Fruit fly (Drosophila melanogaster) whole organism, embryonic: Measurements from ENCODE around the gene CheA29a.

Source experiments
- Antp ChIP-seq: fragments of 200-800 bp; sonication (Bioruptor generic); optimal IDR thresholded peaks from 3 replicates; lab custom pipeline; 2016; ENCODE audit warnings: missing biosample characterization, missing genetic modification characterization
- CG10147 ChIP-seq: fragments of 200-800 bp; sonication (Bioruptor generic); optimal IDR thresholded peaks from 2 replicates; lab custom pipeline; 2019; ENCODE audit warnings: missing biosample characterization, mild to moderate bottlenecking, missing genetic modification characterization, moderate library complexity
- CG11398 ChIP-seq: fragments of 200-800 bp; sonication (Bioruptor generic); optimal IDR thresholded peaks from 2 replicates; lab custom pipeline; 2016; ENCODE audit warnings: missing biosample characterization, missing genetic modification characterization
- CG12299 ChIP-seq: fragments of 200-800 bp; sonication (Bioruptor generic); optimal IDR thresholded peaks from 2 replicates; lab custom pipeline; 2018; ENCODE audit warnings: missing biosample characterization, mild to moderate bottlenecking, missing genetic modification characterization
- CG12391 ChIP-seq: fragments of 200-800 bp; sonication (Bioruptor generic); optimal IDR thresholded peaks from 3 replicates; lab custom pipeline; 2018; ENCODE audit warnings: missing biosample characterization, mild to moderate bottlenecking, missing genetic modification characterization, moderate library complexity
- CG12659 ChIP-seq: fragments of 200-800 bp; sonication (Bioruptor generic); optimal IDR thresholded peaks from 3 replicates; lab custom pipeline; 2017; ENCODE audit warnings: mild to moderate bottlenecking, missing biosample characterization, missing genetic modification reagents, missing genetic modification characterization
- CG13123 ChIP-seq: fragments of 200-800 bp; sonication (Bioruptor generic); optimal IDR thresholded peaks from 2 replicates; lab custom pipeline; 2016; ENCODE audit warnings: missing biosample characterization, missing genetic modification characterization
- CG13287 ChIP-seq: fragments of 200-800 bp; sonication (Bioruptor generic); IDR thresholded peaks from 2 replicates; pipeline ENCODE4 v1.3.6; 2022; ENCODE audit warnings: missing biosample characterization, missing genetic modification characterization; ENCODE audit not compliant: partially characterized antibody
- CG13775 ChIP-seq: fragments of 200-800 bp; sonication (Bioruptor generic); optimal IDR thresholded peaks from 3 replicates; lab custom pipeline; 2017; ENCODE audit warnings: missing biosample characterization, mild to moderate bottlenecking, missing genetic modification characterization
- CG14860 ChIP-seq: fragments of 200-800 bp; sonication (Bioruptor generic); IDR thresholded peaks from 3 replicates; pipeline ENCODE4 v1.3.6; 2022; ENCODE audit warnings: missing biosample characterization, missing genetic modification characterization; ENCODE audit not compliant: partially characterized antibody
- CG15601 ChIP-seq: fragments of 200-800 bp; sonication (Bioruptor generic); optimal IDR thresholded peaks from 3 replicates; lab custom pipeline; 2019; ENCODE audit warnings: missing biosample characterization, mild to moderate bottlenecking, missing genetic modification characterization, moderate library complexity
- CG1603 ChIP-seq: fragments of 200-800 bp; sonication (Bioruptor generic); optimal IDR thresholded peaks from 2 replicates; lab custom pipeline; 2019; ENCODE audit warnings: missing biosample characterization, mild to moderate bottlenecking, missing genetic modification characterization, moderate library complexity
- CG16813 ChIP-seq: fragments of 200-800 bp; sonication (Bioruptor generic); IDR thresholded peaks from 3 replicates; pipeline ENCODE4 v1.3.6; 2022; ENCODE audit warnings: missing biosample characterization, missing genetic modification characterization; ENCODE audit not compliant: partially characterized antibody
- CG1832 ChIP-seq: fragments of 200-800 bp; sonication (Bioruptor generic); optimal IDR thresholded peaks from 2 replicates; lab custom pipeline; 2017; ENCODE audit warnings: missing biosample characterization, mild to moderate bottlenecking, missing genetic modification characterization, inconsistent platforms
- CG18599 ChIP-seq: fragments of 200-800 bp; sonication (Bioruptor generic); optimal IDR thresholded peaks from 3 replicates; lab custom pipeline; 2017; ENCODE audit warnings: missing biosample characterization, missing genetic modification characterization, mild to moderate bottlenecking, moderate library complexity, missing genetic modification reagents
- CG18764 ChIP-seq: fragments of 200-800 bp; sonication (Bioruptor generic); optimal IDR thresholded peaks from 3 replicates; lab custom pipeline; 2016; ENCODE audit warnings: missing biosample characterization, missing genetic modification characterization
- CG34422 ChIP-seq: fragments of 200-800 bp; sonication (Bioruptor generic); IDR thresholded peaks from 3 replicates; pipeline ENCODE4 v1.3.6; 2022; ENCODE audit warnings: missing biosample characterization, missing genetic modification characterization
- CG4282 ChIP-seq: fragments of 200-800 bp; sonication (Bioruptor generic); optimal IDR thresholded peaks from 2 replicates; lab custom pipeline; 2016; ENCODE audit warnings: missing biosample characterization, missing genetic modification characterization
- CG4424 ChIP-seq: fragments of 200-800 bp; sonication (Bioruptor generic); optimal IDR thresholded peaks from 3 replicates; lab custom pipeline; 2016; ENCODE audit warnings: missing biosample characterization, missing genetic modification characterization
- CG4820 ChIP-seq: fragments of 200-800 bp; sonication (Bioruptor generic); optimal IDR thresholded peaks from 3 replicates; lab custom pipeline; 2016; ENCODE audit warnings: missing biosample characterization, missing genetic modification characterization
- CG5953 ChIP-seq: fragments of 200-800 bp; sonication (Bioruptor generic); IDR thresholded peaks from 2 replicates; pipeline ENCODE4 v1.3.6; 2022; ENCODE audit warnings: missing biosample characterization, missing genetic modification characterization
- CG7556 ChIP-seq: fragments of 200-800 bp; sonication (Bioruptor generic); optimal IDR thresholded peaks from 2 replicates; lab custom pipeline; 2017; ENCODE audit warnings: missing biosample characterization, mild to moderate bottlenecking, missing genetic modification characterization
- CTCF ChIP-seq: fragments of 200-800 bp; sonication (Bioruptor generic); optimal IDR thresholded peaks from 2 replicates; lab custom pipeline; 2017; ENCODE audit warnings: missing biosample characterization, mild to moderate bottlenecking, missing genetic modification characterization, moderate library complexity
- Fer3 ChIP-seq: fragments of 200-800 bp; sonication (Bioruptor generic); optimal IDR thresholded peaks from 2 replicates; lab custom pipeline; 2018; ENCODE audit warnings: missing biosample characterization, mild to moderate bottlenecking, missing genetic modification characterization, moderate library complexity
- HLH4C ChIP-seq: fragments of 200-800 bp; sonication (Bioruptor generic); IDR thresholded peaks from 3 replicates; pipeline ENCODE4 v1.3.6; 2022; ENCODE audit warnings: missing biosample characterization, missing genetic modification characterization; ENCODE audit not compliant: partially characterized antibody
- Hr78 ChIP-seq, 2 experiments: fragments of 200-800 bp in 1 of 2; fragments of >200 bp in 1 of 2; sonication (Bioruptor generic) in 1 of 2; optimal IDR thresholded peaks; 2 replicates each; lab custom pipeline; 2017 to 2019; ENCODE audit warnings: missing biosample characterization in 2 of 2, missing genetic modification characterization in 2 of 2, mild to moderate bottlenecking in 1 of 2, moderate library complexity in 1 of 2
- Kr ChIP-seq: fragments of 200-800 bp; sonication (Bioruptor generic); optimal IDR thresholded peaks from 2 replicates; lab custom pipeline; 2017; ENCODE audit warnings: missing biosample characterization, mild to moderate bottlenecking, missing genetic modification characterization
- Mad ChIP-seq: fragments of 200-800 bp; sonication (Bioruptor generic); optimal IDR thresholded peaks from 2 replicates; lab custom pipeline; 2016; ENCODE audit warnings: missing biosample characterization, missing genetic modification characterization
- Mes4 ChIP-seq: fragments of 200-800 bp; sonication (Bioruptor generic); optimal IDR thresholded peaks from 2 replicates; lab custom pipeline; 2016; ENCODE audit warnings: missing biosample characterization, missing genetic modification characterization
- Rfx ChIP-seq: fragments of 200-800 bp; sonication (Bioruptor generic); IDR thresholded peaks from 2 replicates; pipeline ENCODE4 v1.3.6; 2022; ENCODE audit warnings: missing biosample characterization, missing genetic modification characterization
- Sin3A ChIP-seq: fragments of >200 bp; optimal IDR thresholded peaks from 2 replicates; lab custom pipeline; 2018
- Sry-β ChIP-seq: fragments of 200-800 bp; sonication (Bioruptor generic); optimal IDR thresholded peaks from 2 replicates; lab custom pipeline; 2018; ENCODE audit warnings: missing biosample characterization, mild to moderate bottlenecking, missing genetic modification characterization, moderate library complexity
- bbx ChIP-seq: fragments of 200-800 bp; sonication (Bioruptor generic); IDR thresholded peaks from 2 replicates; pipeline ENCODE4 v1.3.6; 2022; ENCODE audit warnings: missing biosample characterization, missing genetic modification characterization; ENCODE audit not compliant: partially characterized antibody
- cas ChIP-seq: fragments of 200-800 bp; sonication (Bioruptor generic); IDR thresholded peaks from 2 replicates; pipeline ENCODE4 v1.3.6; 2022; ENCODE audit warnings: missing biosample characterization, missing genetic modification characterization
- chif ChIP-seq, 2 experiments: fragments of 200-800 bp; sonication (Bioruptor generic); optimal IDR thresholded peaks; 3 replicates each; lab custom pipeline; 2016; ENCODE audit warnings: missing biosample characterization in 2 of 2, missing genetic modification characterization in 2 of 2
- cwo ChIP-seq: fragments of 200-800 bp; sonication (Bioruptor generic); optimal IDR thresholded peaks from 3 replicates; lab custom pipeline; 2017; ENCODE audit warnings: missing biosample characterization, missing genetic modification characterization, mild to moderate bottlenecking, moderate library complexity, missing genetic modification reagents
- da ChIP-seq: fragments of 200-800 bp; sonication (Bioruptor generic); optimal IDR thresholded peaks from 2 replicates; lab custom pipeline; 2016; ENCODE audit warnings: missing biosample characterization, missing genetic modification characterization
- exex ChIP-seq: fragments of 200-800 bp; sonication (Bioruptor generic); optimal IDR thresholded peaks from 4 replicates; lab custom pipeline; 2018; ENCODE audit warnings: missing biosample characterization, mild to moderate bottlenecking, missing genetic modification characterization, moderate library complexity
- fu2 ChIP-seq: fragments of 200-800 bp; sonication (Bioruptor generic); optimal IDR thresholded peaks from 2 replicates; lab custom pipeline; 2016; ENCODE audit warnings: missing biosample characterization, missing genetic modification characterization
- her ChIP-seq: fragments of 200-800 bp; sonication (Bioruptor generic); optimal IDR thresholded peaks from 2 replicates; lab custom pipeline; 2016; ENCODE audit warnings: missing biosample characterization, missing genetic modification characterization
- lilli ChIP-seq: fragments of 200-800 bp; sonication (Bioruptor generic); optimal IDR thresholded peaks from 3 replicates; lab custom pipeline; 2016; ENCODE audit warnings: missing biosample characterization, missing genetic modification characterization
- pzg ChIP-seq: fragments of 200-800 bp; sonication (Bioruptor generic); optimal IDR thresholded peaks from 3 replicates; lab custom pipeline; 2018; ENCODE audit warnings: missing biosample characterization, mild to moderate bottlenecking, missing genetic modification characterization, moderate library complexity
- row ChIP-seq: fragments of 200-800 bp; sonication (Bioruptor generic); IDR thresholded peaks from 3 replicates; pipeline ENCODE4 v1.3.6; 2022; ENCODE audit warnings: missing biosample characterization, missing genetic modification characterization
- sens ChIP-seq: fragments of 200-800 bp; sonication (Bioruptor generic); peaks from one replicate; lab custom pipeline; 2016; ENCODE audit warnings: missing biosample characterization, missing genetic modification characterization
- stc ChIP-seq: fragments of 200-800 bp; sonication (Bioruptor generic); IDR thresholded peaks from 2 replicates; pipeline ENCODE4 v1.3.6; 2022; ENCODE audit warnings: missing biosample characterization, missing genetic modification characterization
- stwl ChIP-seq: fragments of 200-800 bp; sonication (Bioruptor generic); optimal IDR thresholded peaks from 3 replicates; lab custom pipeline; 2018; ENCODE audit warnings: missing biosample characterization, mild to moderate bottlenecking, missing genetic modification characterization, moderate library complexity
- tio ChIP-seq: fragments of 200-800 bp; sonication (Bioruptor generic); optimal IDR thresholded peaks from 2 replicates; lab custom pipeline; 2017; ENCODE audit warnings: missing biosample characterization, missing genetic modification characterization, inconsistent platforms
- twi ChIP-seq: fragments of 200-800 bp; optimal IDR thresholded peaks from 2 replicates; lab custom pipeline; 2019; ENCODE audit warnings: missing biosample characterization, mild to moderate bottlenecking, missing genetic modification characterization, moderate library complexity
- unpg ChIP-seq: fragments of 200-800 bp; sonication (Bioruptor generic); optimal IDR thresholded peaks from 3 replicates; lab custom pipeline; 2018; ENCODE audit warnings: missing biosample characterization, mild to moderate bottlenecking, missing genetic modification characterization, moderate library complexity
- usp ChIP-seq: fragments of >200 bp; optimal IDR thresholded peaks from 2 replicates; lab custom pipeline; 2017; ENCODE audit warnings: missing biosample characterization, missing genetic modification characterization

The CheA29a gene

DNA sequence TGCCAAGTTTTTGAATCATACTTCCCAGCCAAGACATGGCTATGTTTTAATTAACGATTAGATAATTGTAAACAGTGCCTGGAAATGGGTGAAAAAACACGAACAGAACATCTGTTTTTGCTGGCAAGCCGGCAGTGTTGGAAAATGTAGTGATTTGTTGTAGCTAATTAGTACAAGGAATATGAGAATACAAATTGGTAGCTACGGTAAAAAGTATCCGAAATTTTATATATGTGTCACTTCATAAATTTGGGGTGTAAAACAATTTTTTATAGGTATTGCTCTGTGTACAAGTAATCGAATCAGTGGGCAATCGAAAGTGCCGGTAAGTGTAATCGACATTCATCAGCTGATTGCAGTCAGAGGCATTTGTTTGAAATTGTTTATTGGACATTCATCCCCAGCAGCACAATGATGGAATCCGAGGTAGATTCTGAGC is 40.1 kb downstream of the CheA29a start, which contains the start of the genes mRpL51 and Uba4 (continued):
- peak in 1 of 2 experiments; percentile 18 for TF ChIP-seq chif (GFP tag; optimal IDR thresholded peaks at IDR 0.05; lab: Kevin White, UChicago)
- no peak for TF ChIP-seq tio (GFP tag; lab: Kevin White, UChicago)
- TF ChIP-seq CG18599 (GFP tag; lab: Kevin White, UChicago): peak; percentile 67
- TF ChIP-seq lilli (GFP tag; lab: Kevin White, UChicago): peak; percentile 72
- peak; percentile 36 for TF ChIP-seq Mad
- TF ChIP-seq row (GFP tag; lab: Robert Waterston, UW): peak; percentile 39; the same call in 1 of the 3 replicates
- peak; percentile 69 for TF ChIP-seq HLH4C (GFP tag; lab: Robert Waterston, UW)
- peak; percentile 6 for TF ChIP-seq CG10147 (GFP tag; lab: Kevin White, UChicago)
- TF ChIP-seq Rfx: no peak
- peak; percentile 79 for TF ChIP-seq CG13287
- TF ChIP-seq Antp (GFP tag; lab: Kevin White, UChicago): no peak
- TF ChIP-seq Sry-β (GFP tag; lab: Kevin White, UChicago): no peak
- peak; percentile 11 for TF ChIP-seq CTCF (GFP tag; lab: Kevin White, UChicago)
- peak; percentile 10 for TF ChIP-seq CG15601 (tag; lab: Kevin White, UChicago)
- TF ChIP-seq Mes4 (GFP tag; lab: Kevin White, UChicago): peak; percentile 35
- peak; percentile 74 for TF ChIP-seq CG1603 (tag; lab: Kevin White, UChicago)
- TF ChIP-seq Sin3A: peak; percentile 51
- TF ChIP-seq cas (GFP tag; lab: Robert Waterston, UW): no peak
- TF ChIP-seq her (GFP tag; lab: Kevin White, UChicago): peak; percentile 55
- TF ChIP-seq Fer3 (tag; lab: Kevin White, UChicago): peak; percentile 1
- TF ChIP-seq CG13123: peak; percentile 6
- TF ChIP-seq Hr78 (GFP tag; optimal IDR thresholded peaks at IDR 0.05; lab: Kevin White, UChicago): no peak
- TF ChIP-seq CG14860 (GFP tag; lab: Robert Waterston, UW): 0 out of 3 replicates have a peak, but pooled peaks have one; percentile 52
- peak; percentile 57 for TF ChIP-seq exex (tag; lab: Kevin White, UChicago)
- TF ChIP-seq CG13775 (GFP tag; lab: Kevin White, UChicago): peak; percentile 16
- TF ChIP-seq da (GFP tag; lab: Kevin White, UChicago): peak; percentile 23
- TF ChIP-seq CG1832 (GFP tag; lab: Kevin White, UChicago): no peak
- TF ChIP-seq CG12659 (GFP tag; lab: Kevin White, UChicago): peak; percentile 52
- TF ChIP-seq CG4282 (GFP tag; lab: Kevin White, UChicago): peak; percentile 28
- TF ChIP-seq pzg (GFP tag; lab: Kevin White, UChicago): peak; percentile 71
- TF ChIP-seq stwl (tag; lab: Kevin White, UChicago): peak; percentile 86
- TF ChIP-seq CG16813 (GFP tag; lab: Robert Waterston, UW): peak; percentile 59; the same call in 2 of the 3 replicates
- TF ChIP-seq fu2 (GFP tag; lab: Kevin White, UChicago): peak; percentile 34
- TF ChIP-seq CG11398 (GFP tag; lab: Kevin White, UChicago): peak; percentile 19
- TF ChIP-seq CG5953 (GFP tag; lab: Robert Waterston, UW): no peak
- no peak for TF ChIP-seq stc (GFP tag; lab: Robert Waterston, UW)
- TF ChIP-seq sens: peak; percentile 93
- no peak for TF ChIP-seq CG7556
- TF ChIP-seq CG12391 (tag; lab: Kevin White, UChicago): peak; percentile 53
- peak; percentile 42; the same call in 1 of the 2 replicates for TF ChIP-seq bbx (GFP tag; lab: Robert Waterston, UW)
- no peak for TF ChIP-seq Kr (GFP tag; lab: Kevin White, UChicago)
- TF ChIP-seq CG4820 (GFP tag; lab: Kevin White, UChicago): peak; percentile 0
- TF ChIP-seq cwo (GFP tag; lab: Kevin White, UChicago): no peak
- TF ChIP-seq CG34422 (GFP tag; lab: Robert Waterston, UW): peak; percentile 65; the same call in 1 of the 3 replicates
- TF ChIP-seq twi (tag; lab: Kevin White, UChicago): peak; percentile 63
- peak; percentile 42 for TF ChIP-seq CG4424 (GFP tag; lab: Kevin White, UChicago)
- no peak for TF ChIP-seq usp (GFP tag; lab: Kevin White, UChicago)
- TF ChIP-seq CG18764 (GFP tag; lab: Kevin White, UChicago): peak; percentile 32
- peak; percentile 7 for TF ChIP-seq CG12299 (tag; lab: Kevin White, UChicago)
- TF ChIP-seq unpg (GFP tag; lab: Kevin White, UChicago): peak; percentile 38
